Fruit fly (Drosophila melanogaster): ENCODE results near the gene Prp6.

The Prp6 gene

dm6 chr3L:18901411-18901810 is 3.8 kb upstream of the Prp6 start, which contains the start of the genes arx and CG6843 (continued):
- TF ChIP-seq CG30431 (GFP tag; optimal IDR thresholded peaks at IDR 0.05) (no peak), CG34376 (GFP tag; optimal IDR thresholded peaks at IDR 0.05) (no peak), NC2β (GFP tag; optimal IDR thresholded peaks at IDR 0.05) (no peak), CG17385 (GFP tag; optimal IDR thresholded peaks at IDR 0.05) (no peak), Dll (GFP tag; IDR thresholded peaks at IDR 0.05; ENCODE audit: partially characterized antibody) (peak; percentile 92), tup (GFP tag; optimal IDR thresholded peaks at IDR 0.05) (no peak), hbn (GFP tag; IDR thresholded peaks at IDR 0.05; ENCODE audit: partially characterized antibody) (peak; percentile 90), Neu2 (GFP tag; optimal IDR thresholded peaks at IDR 0.05; ENCODE audit: borderline replicate concordance) (no peak), Gsc (GFP tag; IDR thresholded peaks at IDR 0.05) (no peak), CG6689 (GFP tag; IDR thresholded peaks at IDR 0.05) (no peak), CG43689 (GFP tag; IDR thresholded peaks at IDR 0.05) (no peak), Xbp1 (GFP tag; optimal IDR thresholded peaks at IDR 0.05) (no peak), unpg (GFP tag; optimal IDR thresholded peaks at IDR 0.05) (no peak), CG3726 (GFP tag; IDR thresholded peaks at IDR 0.05) (no peak), CG17829 (tag; optimal IDR thresholded peaks at IDR 0.05) (peak; percentile 23), Ptx1 (GFP tag; IDR thresholded peaks at IDR 0.05) (no peak), en (GFP tag; optimal IDR thresholded peaks at IDR 0.05) (no peak), CG18262 (tag; optimal IDR thresholded peaks at IDR 0.05) (no peak), Tbp (GFP tag; optimal IDR thresholded peaks at IDR 0.05) (no peak), CG12071 (GFP tag; optimal IDR thresholded peaks at IDR 0.05) (no peak), Atf6 (GFP tag; IDR thresholded peaks at IDR 0.05) (no peak), CG7963 (GFP tag; IDR thresholded peaks at IDR 0.05; ENCODE audit: partially characterized antibody) (peak; percentile 88), H2.0 (GFP tag; IDR thresholded peaks at IDR 0.05) (no peak), lilli (GFP tag; optimal IDR thresholded peaks at IDR 0.05) (peak; percentile 7), fu2 (GFP tag; optimal IDR thresholded peaks at IDR 0.05) (no peak), sug (tag; optimal IDR thresholded peaks at IDR 0.05) (no peak), abd-A (tag; optimal IDR thresholded peaks at IDR 0.05) (no peak), CG7745 (tag; optimal IDR thresholded peaks at IDR 0.05) (no peak), zen (tag; optimal IDR thresholded peaks at IDR 0.05) (no peak), CG6175 (GFP tag; IDR thresholded peaks at IDR 0.05) (no peak), Hr3 (GFP tag; optimal IDR thresholded peaks at IDR 0.05) (no peak), tap (tag; optimal IDR thresholded peaks at IDR 0.05) (no peak), sisA (GFP tag; IDR thresholded peaks at IDR 0.05) (no peak), caup (GFP tag; optimal IDR thresholded peaks at IDR 0.05; ENCODE audit: severe bottlenecking) (no peak), CG4282 (GFP tag; optimal IDR thresholded peaks at IDR 0.05) (no peak), ham (GFP tag; IDR thresholded peaks at IDR 0.05) (no peak), CG1529 (GFP tag; optimal IDR thresholded peaks at IDR 0.05) (no peak), Fer1 (GFP tag; optimal IDR thresholded peaks at IDR 0.05) (no peak), ewg (GFP tag; optimal IDR thresholded peaks at IDR 0.05) (no peak), CG15601 (tag; optimal IDR thresholded peaks at IDR 0.05) (no peak), CG4730 (GFP tag; IDR thresholded peaks at IDR 0.05) (no peak), lola (GFP tag; optimal IDR thresholded peaks at IDR 0.05) (no peak), klu (GFP tag; IDR thresholded peaks at IDR 0.05) (no peak), CG12236 (GFP tag; optimal IDR thresholded peaks at IDR 0.05) (no peak), Dref (GFP tag; IDR thresholded peaks at IDR 0.05) (peak; percentile 86), NfI (GFP tag; optimal IDR thresholded peaks at IDR 0.05) (no peak), Six4 (GFP tag; optimal IDR thresholded peaks at IDR 0.05) (no peak), dan (GFP tag; IDR thresholded peaks at IDR 0.05) (no peak), row (GFP tag; IDR thresholded peaks at IDR 0.05) (peak; percentile 17; the same call in 1 of the 3 replicates), gcm2 (GFP tag; optimal IDR thresholded peaks at IDR 0.05) (no peak), Hr51 (GFP tag; optimal IDR thresholded peaks at IDR 0.05) (no peak), fd64A (GFP tag; optimal IDR thresholded peaks at IDR 0.05) (no peak)

Data from whole organism, embryonic.